Worm (Caenorhabditis elegans): Measurements from ENCODE around the gene Y51A2B.2.

- TF ChIP-seq pha-4 (GFP tag; IDR thresholded peaks at IDR 0.05) (no peak), pha-4 (tag; optimal IDR thresholded peaks at IDR 0.05) (no peak), lin-1 (GFP tag; IDR thresholded peaks at IDR 0.05) (no peak), nhr-10 (tag; optimal IDR thresholded peaks at IDR 0.05) (no peak), nhr-25 (tag; optimal IDR thresholded peaks at IDR 0.05; ENCODE audit: borderline replicate concordance, insufficient read depth) (no peak), daf-19 (GFP tag; conservative IDR thresholded peaks at IDR 0.05) (no peak), F26F4.8 (GFP tag; conservative IDR thresholded peaks at IDR 0.05) (no peak), egl-27 (tag; optimal IDR thresholded peaks at IDR 0.05) (no peak), lsy-2 (tag; optimal IDR thresholded peaks at IDR 0.05) (no peak), ztf-11 (tag; optimal IDR thresholded peaks at IDR 0.05) (no peak), F49E8.2 (tag; optimal IDR thresholded peaks at IDR 0.05; ENCODE audit: borderline replicate concordance) (no peak), dve-1 (tag; optimal IDR thresholded peaks at IDR 0.05; ENCODE audit: insufficient read depth) (no peak)
These were observed 23.5 kb downstream of the Y51A2B.2 start, which contains the start of gene Y51A2B.16 for ce11 chrV:18397814-18398213.

All from whole organism, L4 larva.